Worm (Caenorhabditis elegans): ENCODE results near the gene dmsr-3.

- TF ChIP-seq saeg-2 (GFP tag; IDR thresholded peaks at IDR 0.05) (no peak), duxl-1 (tag; optimal IDR thresholded peaks at IDR 0.05; ENCODE audit: poor library complexity) (no peak), egl-27 (tag; optimal IDR thresholded peaks at IDR 0.05) (no peak)
Observed at ce11 chrII:13383061-13383460, 27.1 kb upstream of the dmsr-3 start.

All from whole organism, L4 larva.